Fruit fly (Drosophila melanogaster) whole organism, embryonic: ENCODE data around the gene CG11668.

Experiments used
- ATbp ChIP-seq: fragments of 200-800 bp; sonication (Bioruptor generic); optimal IDR thresholded peaks from 2 replicates; lab custom pipeline; 2017; ENCODE audit warnings: missing biosample characterization, mild to moderate bottlenecking, missing genetic modification characterization, missing genetic modification reagents
- CG10147 ChIP-seq: fragments of 200-800 bp; sonication (Bioruptor generic); optimal IDR thresholded peaks from 2 replicates; lab custom pipeline; 2019; ENCODE audit warnings: missing biosample characterization, mild to moderate bottlenecking, missing genetic modification characterization, moderate library complexity
- CG1024 ChIP-seq: fragments of 200-800 bp; sonication (Bioruptor generic); IDR thresholded peaks from 2 replicates; pipeline ENCODE4 v1.3.6; 2022; ENCODE audit warnings: missing biosample characterization, missing genetic modification characterization
- CG10654 ChIP-seq: fragments of 200-800 bp; sonication (Bioruptor generic); optimal IDR thresholded peaks from 2 replicates; lab custom pipeline; 2016; ENCODE audit warnings: missing biosample characterization, missing genetic modification characterization
- CG11456 ChIP-seq: fragments of 200-800 bp; sonication (Bioruptor generic); IDR thresholded peaks from 3 replicates; pipeline ENCODE4 v1.3.6; 2022; ENCODE audit warnings: missing biosample characterization, missing genetic modification characterization
- CG14667 ChIP-seq: fragments of 200-800 bp; sonication (Bioruptor generic); IDR thresholded peaks from 2 replicates; pipeline ENCODE4 v1.3.6; 2022; ENCODE audit warnings: missing biosample characterization, missing genetic modification characterization
- CG15601 ChIP-seq: fragments of 200-800 bp; sonication (Bioruptor generic); optimal IDR thresholded peaks from 3 replicates; lab custom pipeline; 2019; ENCODE audit warnings: missing biosample characterization, mild to moderate bottlenecking, missing genetic modification characterization, moderate library complexity
- CG17328 ChIP-seq: fragments of 200-800 bp; sonication (Bioruptor generic); IDR thresholded peaks from 2 replicates; pipeline ENCODE4 v1.3.6; 2022; ENCODE audit warnings: missing biosample characterization, missing genetic modification characterization
- CG17568 ChIP-seq: fragments of 200-800 bp; sonication (Bioruptor generic); optimal IDR thresholded peaks from 2 replicates; lab custom pipeline; 2018; ENCODE audit warnings: missing biosample characterization, mild to moderate bottlenecking, missing genetic modification characterization, moderate library complexity
- CG17829 ChIP-seq: fragments of 200-800 bp; optimal IDR thresholded peaks from 2 replicates; lab custom pipeline; 2019; ENCODE audit warnings: missing biosample characterization, mild to moderate bottlenecking, missing genetic modification characterization, moderate library complexity
- CG2875 ChIP-seq: fragments of 200-800 bp; sonication (Bioruptor generic); optimal IDR thresholded peaks from 2 replicates; lab custom pipeline; 2017; ENCODE audit warnings: missing biosample characterization, mild to moderate bottlenecking, missing genetic modification characterization, missing genetic modification reagents
- CG30020 ChIP-seq: fragments of 200-800 bp; optimal IDR thresholded peaks from 2 replicates; lab custom pipeline; 2019; ENCODE audit warnings: missing biosample characterization, mild to moderate bottlenecking, missing genetic modification characterization, moderate library complexity
- CG4707 ChIP-seq: fragments of 200-800 bp; sonication (Bioruptor generic); optimal IDR thresholded peaks from 2 replicates; lab custom pipeline; 2018; ENCODE audit warnings: missing biosample characterization, mild to moderate bottlenecking, missing genetic modification characterization, moderate library complexity
- CG4730 ChIP-seq: fragments of 200-800 bp; sonication (Bioruptor generic); IDR thresholded peaks from 2 replicates; pipeline ENCODE4 v1.3.6; 2022; ENCODE audit warnings: missing biosample characterization, missing genetic modification characterization
- CG6272 ChIP-seq: fragments of 200-800 bp; sonication (Bioruptor generic); IDR thresholded peaks from 2 replicates; pipeline ENCODE4 v1.3.6; 2022; ENCODE audit warnings: missing biosample characterization, missing genetic modification characterization
- CG6683 ChIP-seq: fragments of 200-800 bp; sonication (Bioruptor generic); optimal IDR thresholded peaks from 2 replicates; lab custom pipeline; 2017; ENCODE audit warnings: missing biosample characterization, mild to moderate bottlenecking, missing genetic modification characterization, missing genetic modification reagents
- CG6791 ChIP-seq: fragments of 200-800 bp; sonication (Bioruptor generic); IDR thresholded peaks from 3 replicates; pipeline ENCODE4 v1.3.6; 2022; ENCODE audit warnings: missing biosample characterization, missing genetic modification characterization; ENCODE audit not compliant: partially characterized antibody
- CG8089 ChIP-seq: fragments of 200-800 bp; sonication (Bioruptor generic); optimal IDR thresholded peaks from 3 replicates; lab custom pipeline; 2016; ENCODE audit warnings: missing biosample characterization, missing genetic modification characterization
- Camta ChIP-seq: fragments of 200-800 bp; sonication (Bioruptor generic); optimal IDR thresholded peaks from 2 replicates; lab custom pipeline; 2016; ENCODE audit warnings: missing biosample characterization, missing genetic modification characterization
- D ChIP-seq, 2 experiments: fragments of 200-800 bp in 1 of 2; fragments of >200 bp in 1 of 2; sonication (Bioruptor generic) in 1 of 2; optimal IDR thresholded peaks; 2 replicates in 1 of 2; 3 replicates in 1 of 2; lab custom pipeline; 2017; ENCODE audit warnings: mild to moderate bottlenecking in 1 of 2, missing biosample characterization in 1 of 2, missing genetic modification characterization in 1 of 2, missing genetic modification reagents in 1 of 2
- Dip3 ChIP-seq: fragments of 200-800 bp; sonication (Bioruptor generic); optimal IDR thresholded peaks from 3 replicates; lab custom pipeline; 2016; ENCODE audit warnings: missing biosample characterization, missing genetic modification characterization
- Dll ChIP-seq: fragments of 200-800 bp; sonication (Bioruptor generic); IDR thresholded peaks from 4 replicates; pipeline ENCODE4 v1.3.6; 2022; ENCODE audit warnings: missing biosample characterization, missing genetic modification characterization; ENCODE audit not compliant: partially characterized antibody
- Elba2 ChIP-seq: fragments of 200-800 bp; sonication (Bioruptor generic); optimal IDR thresholded peaks from 3 replicates; lab custom pipeline; 2016; ENCODE audit warnings: missing biosample characterization, missing genetic modification characterization
- HLH3B ChIP-seq: fragments of 200-800 bp; sonication (Bioruptor generic); IDR thresholded peaks from 2 replicates; pipeline ENCODE4 v1.3.6; 2022; ENCODE audit warnings: missing biosample characterization, missing genetic modification characterization
- Lhr ChIP-seq: fragments of 200-800 bp; sonication (Bioruptor generic); optimal IDR thresholded peaks from 3 replicates; lab custom pipeline; 2017; ENCODE audit warnings: mild to moderate bottlenecking, missing biosample characterization, missing genetic modification reagents, missing genetic modification characterization
- Meics ChIP-seq: fragments of 200-800 bp; sonication (Bioruptor generic); optimal IDR thresholded peaks from 2 replicates; lab custom pipeline; 2017; ENCODE audit warnings: missing biosample characterization, mild to moderate bottlenecking, missing genetic modification characterization
- Neu2 ChIP-seq: fragments of 200-800 bp; sonication (Bioruptor generic); optimal IDR thresholded peaks from 3 replicates; lab custom pipeline; 2016; ENCODE audit warnings: missing biosample characterization, missing genetic modification characterization, borderline replicate concordance
- ash1 ChIP-seq: fragments of 200-800 bp; sonication (Bioruptor generic); optimal IDR thresholded peaks from 2 replicates; lab custom pipeline; 2018; ENCODE audit warnings: missing biosample characterization, mild to moderate bottlenecking, missing genetic modification characterization
- bsh ChIP-seq, 2 experiments: fragments of 200-800 bp; sonication (Bioruptor generic); optimal IDR thresholded peaks; 2 replicates each; lab custom pipeline; 2017 to 2018; ENCODE audit warnings: mild to moderate bottlenecking in 2 of 2, missing biosample characterization in 2 of 2, missing genetic modification characterization in 2 of 2, moderate library complexity in 1 of 2
- caup ChIP-seq: fragments of 200-800 bp; sonication (Bioruptor generic); optimal IDR thresholded peaks from 3 replicates; lab custom pipeline; 2017; ENCODE audit warnings: missing biosample characterization, mild to moderate bottlenecking, missing genetic modification characterization, moderate library complexity; ENCODE audit not compliant: severe bottlenecking
- chm ChIP-seq: fragments of 200-800 bp; sonication (Bioruptor generic); IDR thresholded peaks from 2 replicates; pipeline ENCODE4 v1.3.6; 2022; ENCODE audit warnings: missing biosample characterization, missing genetic modification characterization
- corto ChIP-seq: fragments of 200-800 bp; sonication (Bioruptor generic); optimal IDR thresholded peaks from 2 replicates; lab custom pipeline; 2016; ENCODE audit warnings: missing biosample characterization, mild to moderate bottlenecking, missing genetic modification characterization, moderate library complexity
- danr ChIP-seq: fragments of 200-800 bp; sonication (Bioruptor generic); IDR thresholded peaks from 2 replicates; pipeline ENCODE4 v1.3.6; 2022; ENCODE audit warnings: missing biosample characterization, missing genetic modification characterization
- dimm ChIP-seq: fragments of 200-800 bp; sonication (Bioruptor generic); IDR thresholded peaks from 2 replicates; pipeline ENCODE4 v1.3.6; 2022; ENCODE audit warnings: missing biosample characterization, missing genetic modification characterization
- dm ChIP-seq: fragments of 200-800 bp; sonication (Bioruptor generic); optimal IDR thresholded peaks from 3 replicates; lab custom pipeline; 2016; ENCODE audit warnings: missing biosample characterization, missing genetic modification characterization
- gcm2 ChIP-seq: fragments of 200-800 bp; sonication (Bioruptor generic); optimal IDR thresholded peaks from 2 replicates; lab custom pipeline; 2016; ENCODE audit warnings: missing biosample characterization, missing genetic modification characterization
- gt ChIP-seq: fragments of 200-800 bp; sonication (Bioruptor generic); IDR thresholded peaks from 2 replicates; pipeline ENCODE4 v1.3.6; 2022; ENCODE audit warnings: missing biosample characterization, missing genetic modification characterization
- hth ChIP-seq: fragments of >200 bp; optimal IDR thresholded peaks from 2 replicates; lab custom pipeline; 2017; ENCODE audit warnings: inconsistent platforms
- inv ChIP-seq: fragments of 200-800 bp; sonication (Bioruptor generic); IDR thresholded peaks from 2 replicates; pipeline ENCODE4 v1.3.6; 2022; ENCODE audit warnings: missing biosample characterization, missing genetic modification characterization; ENCODE audit not compliant: partially characterized antibody
- klu ChIP-seq: fragments of 200-800 bp; sonication (Bioruptor generic); IDR thresholded peaks from 2 replicates; pipeline ENCODE4 v1.3.6; 2022; ENCODE audit warnings: missing biosample characterization, missing genetic modification characterization
- lab ChIP-seq: fragments of 200-800 bp; sonication (Bioruptor generic); optimal IDR thresholded peaks from 3 replicates; lab custom pipeline; 2017; ENCODE audit warnings: missing biosample characterization, missing genetic modification characterization, mild to moderate bottlenecking, moderate library complexity, missing genetic modification reagents
- oc ChIP-seq: fragments of 200-800 bp; sonication (Bioruptor generic); optimal IDR thresholded peaks from 2 replicates; lab custom pipeline; 2018; ENCODE audit warnings: missing biosample characterization, mild to moderate bottlenecking, missing genetic modification characterization, moderate library complexity
- onecut ChIP-seq: fragments of 200-800 bp; sonication (Bioruptor generic); IDR thresholded peaks from 2 replicates; pipeline ENCODE4 v1.3.6; 2022; ENCODE audit warnings: missing biosample characterization, missing genetic modification characterization
- peb ChIP-seq: fragments of 200-800 bp; sonication (Bioruptor generic); IDR thresholded peaks from 2 replicates; pipeline ENCODE4 v1.3.6; 2022; ENCODE audit warnings: missing biosample characterization, missing genetic modification characterization
- pnt ChIP-seq: fragments of 200-800 bp; sonication (Bioruptor generic); optimal IDR thresholded peaks from 3 replicates; lab custom pipeline; 2016; ENCODE audit warnings: missing biosample characterization, missing genetic modification characterization
- row ChIP-seq: fragments of 200-800 bp; sonication (Bioruptor generic); IDR thresholded peaks from 3 replicates; pipeline ENCODE4 v1.3.6; 2022; ENCODE audit warnings: missing biosample characterization, missing genetic modification characterization
- schlank ChIP-seq: fragments of 200-800 bp; sonication (Bioruptor generic); optimal IDR thresholded peaks from 2 replicates; lab custom pipeline; 2018; ENCODE audit warnings: missing biosample characterization, mild to moderate bottlenecking, missing genetic modification characterization
- tx ChIP-seq: fragments of 200-800 bp; sonication (Bioruptor generic); optimal IDR thresholded peaks from 2 replicates; lab custom pipeline; 2016; ENCODE audit warnings: missing biosample characterization, missing genetic modification characterization
- wek ChIP-seq: fragments of 200-800 bp; sonication (Bioruptor generic); optimal IDR thresholded peaks from 3 replicates; lab custom pipeline; 2018; ENCODE audit warnings: missing biosample characterization, mild to moderate bottlenecking, missing genetic modification characterization, moderate library complexity
- wor ChIP-seq: fragments of 200-800 bp; sonication (Bioruptor generic); IDR thresholded peaks from 2 replicates; pipeline ENCODE4 v1.3.6; 2022; ENCODE audit warnings: missing biosample characterization, missing genetic modification characterization

The CG11668 gene

DNA sequence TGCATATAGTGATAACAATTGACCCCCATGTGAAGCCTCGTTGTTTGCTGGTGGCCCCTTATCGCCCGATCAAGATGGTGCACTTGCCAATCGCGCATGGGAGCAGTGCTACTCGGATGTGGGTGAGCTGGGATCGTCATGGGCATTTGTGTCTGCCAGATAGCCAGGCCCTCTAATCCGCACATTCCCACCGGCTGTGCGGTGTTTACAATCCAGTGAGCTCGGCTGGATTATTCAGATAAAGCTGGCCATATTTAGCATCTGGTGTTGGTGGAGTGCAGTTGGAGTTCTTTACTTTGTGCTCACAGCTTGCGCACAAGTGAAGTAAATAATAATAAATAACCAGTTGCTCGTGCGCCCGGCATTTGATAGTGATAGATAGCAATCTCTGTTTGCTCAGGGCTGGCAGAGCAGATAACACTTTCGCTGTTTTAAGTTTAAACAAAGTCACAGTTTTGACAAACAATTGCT, 5.2 kb upstream of the CG11668 start (continued):
- no peak for TF ChIP-seq inv (GFP tag; lab: Robert Waterston, UW)
- TF ChIP-seq CG6272: no peak
- TF ChIP-seq Neu2 (GFP tag; lab: Kevin White, UChicago): no peak
- TF ChIP-seq wor (GFP tag; lab: Robert Waterston, UW): no peak
- no peak for TF ChIP-seq CG4730 (GFP tag; lab: Robert Waterston, UW)
- TF ChIP-seq CG10147: no peak
- no peak for TF ChIP-seq hth (lab: Kevin White, UChicago)
- no peak for TF ChIP-seq D (optimal IDR thresholded peaks at IDR 0.05; lab: Kevin White, UChicago)
- TF ChIP-seq D (GFP tag; optimal IDR thresholded peaks at IDR 0.05; lab: Kevin White, UChicago): peak; percentile 44
- no peak for TF ChIP-seq pnt (GFP tag; lab: Kevin White, UChicago)
- peak in 1 of 2 experiments; percentile 39 for TF ChIP-seq bsh (GFP tag; optimal IDR thresholded peaks at IDR 0.05; lab: Kevin White, UChicago)
- no peak for TF ChIP-seq ash1 (GFP tag; lab: Kevin White, UChicago)
- no peak for TF ChIP-seq CG1024 (GFP tag; lab: Robert Waterston, UW)
- TF ChIP-seq Dip3 (GFP tag; lab: Kevin White, UChicago): no peak
- TF ChIP-seq peb (GFP tag; lab: Robert Waterston, UW): no peak
- no peak for TF ChIP-seq Meics (GFP tag; lab: Kevin White, UChicago)
- no peak for TF ChIP-seq gcm2 (GFP tag; lab: Kevin White, UChicago)
- TF ChIP-seq onecut (GFP tag; lab: Robert Waterston, UW): peak; percentile 36; the same call in 1 of the 2 replicates
- peak; percentile 51 for TF ChIP-seq CG4707
- TF ChIP-seq lab (GFP tag; lab: Kevin White, UChicago): peak; percentile 83
- TF ChIP-seq CG15601 (tag; lab: Kevin White, UChicago): no peak
- no peak for TF ChIP-seq CG17568 (GFP tag; lab: Kevin White, UChicago)
- peak; percentile 12; the same call in 1 of the 2 replicates for TF ChIP-seq CG17328 (GFP tag; lab: Robert Waterston, UW)
- no peak for TF ChIP-seq gt (GFP tag; lab: Robert Waterston, UW)
- no peak for TF ChIP-seq CG30020
- no peak for TF ChIP-seq CG8089 (GFP tag; lab: Kevin White, UChicago)
- TF ChIP-seq Camta (GFP tag; lab: Kevin White, UChicago): peak; percentile 9
- TF ChIP-seq Elba2 (GFP tag; lab: Kevin White, UChicago): no peak
- peak; percentile 82 for TF ChIP-seq ATbp (GFP tag; lab: Kevin White, UChicago)
- peak; percentile 5 for TF ChIP-seq CG17829 (tag; lab: Kevin White, UChicago)
- no peak for TF ChIP-seq oc
- TF ChIP-seq dm (GFP tag; lab: Kevin White, UChicago): no peak
- TF ChIP-seq row (GFP tag; lab: Robert Waterston, UW): no peak; the same call in 2 of the 3 replicates
- TF ChIP-seq Dll: no peak
- no peak for TF ChIP-seq CG10654 (GFP tag; lab: Kevin White, UChicago)
- TF ChIP-seq Lhr: peak; percentile 12
- TF ChIP-seq CG14667 (GFP tag; lab: Robert Waterston, UW): no peak
- TF ChIP-seq klu (GFP tag; lab: Robert Waterston, UW): no peak
- peak; percentile 12; the same call in 1 of the 2 replicates for TF ChIP-seq HLH3B
- no peak for TF ChIP-seq tx (GFP tag; lab: Kevin White, UChicago)
- TF ChIP-seq CG6683 (GFP tag; lab: Kevin White, UChicago): no peak
- peak; percentile 29 for TF ChIP-seq schlank (tag; lab: Kevin White, UChicago)
- no peak for TF ChIP-seq corto (GFP tag; lab: Kevin White, UChicago)
- no peak for TF ChIP-seq CG6791 (GFP tag; lab: Robert Waterston, UW)
- no peak for TF ChIP-seq dimm
- peak; percentile 52 for TF ChIP-seq caup
- TF ChIP-seq chm: peak; percentile 33; the same call in 1 of the 2 replicates
- TF ChIP-seq wek (GFP tag; lab: Kevin White, UChicago): peak; percentile 63
- TF ChIP-seq danr (GFP tag; lab: Robert Waterston, UW): no peak
- TF ChIP-seq CG2875 (GFP tag; lab: Kevin White, UChicago): peak; percentile 60
- no peak for TF ChIP-seq CG11456 (GFP tag; lab: Robert Waterston, UW)
